Fruit fly (Drosophila melanogaster) whole organism, embryonic: ENCODE measurements around the gene rho-4.

ENCODE experiments used
- Abd-B ChIP-seq: fragments of 200-800 bp; sonication (Bioruptor generic); optimal IDR thresholded peaks from 2 replicates; lab custom pipeline; 2018; ENCODE audit warnings: missing biosample characterization, mild to moderate bottlenecking, missing genetic modification characterization, moderate library complexity
- Atf6 ChIP-seq: fragments of 200-800 bp; sonication (Bioruptor generic); IDR thresholded peaks from 2 replicates; pipeline ENCODE4 v1.3.6; 2022; ENCODE audit warnings: missing biosample characterization, missing genetic modification characterization
- Awh ChIP-seq: fragments of 200-800 bp; sonication (Bioruptor generic); IDR thresholded peaks from 2 replicates; pipeline ENCODE4, ENCODE4 v1.3.6; 2022; ENCODE audit warnings: missing biosample characterization, missing genetic modification characterization
- B-H2 ChIP-seq: fragments of 200-800 bp; sonication (Bioruptor generic); optimal IDR thresholded peaks from 2 replicates; lab custom pipeline; 2018; ENCODE audit warnings: missing biosample characterization, mild to moderate bottlenecking, missing genetic modification characterization
- BEAF-32 ChIP-seq: fragments of 200-800 bp; sonication (Bioruptor generic); optimal IDR thresholded peaks from 3 replicates; lab custom pipeline; 2017; ENCODE audit warnings: missing biosample characterization, missing genetic modification characterization, mild to moderate bottlenecking, moderate library complexity, missing genetic modification reagents
- Bgb ChIP-seq: fragments of 200-800 bp; sonication (Bioruptor generic); IDR thresholded peaks from 2 replicates; pipeline ENCODE4 v1.3.6; 2022; ENCODE audit warnings: missing biosample characterization, missing genetic modification characterization; ENCODE audit not compliant: partially characterized antibody
- CG10979 ChIP-seq: fragments of 200-800 bp; sonication (Bioruptor generic); optimal IDR thresholded peaks from 2 replicates; lab custom pipeline; 2018; ENCODE audit warnings: missing biosample characterization, mild to moderate bottlenecking, missing genetic modification characterization, moderate library complexity
- CG12155 ChIP-seq: fragments of 200-800 bp; sonication (Bioruptor generic); optimal IDR thresholded peaks from 3 replicates; lab custom pipeline; 2016; ENCODE audit warnings: missing biosample characterization, missing genetic modification characterization
- CG12299 ChIP-seq: fragments of 200-800 bp; sonication (Bioruptor generic); optimal IDR thresholded peaks from 2 replicates; lab custom pipeline; 2018; ENCODE audit warnings: missing biosample characterization, mild to moderate bottlenecking, missing genetic modification characterization
- CG15073 ChIP-seq: fragments of 200-800 bp; sonication (Bioruptor generic); optimal IDR thresholded peaks from 2 replicates; lab custom pipeline; 2016; ENCODE audit warnings: missing biosample characterization, missing genetic modification characterization
- CG1603 ChIP-seq: fragments of 200-800 bp; sonication (Bioruptor generic); optimal IDR thresholded peaks from 2 replicates; lab custom pipeline; 2019; ENCODE audit warnings: missing biosample characterization, mild to moderate bottlenecking, missing genetic modification characterization, moderate library complexity
- CG1647 ChIP-seq: fragments of 200-800 bp; sonication (Bioruptor generic); optimal IDR thresholded peaks from 3 replicates; lab custom pipeline; 2016; ENCODE audit warnings: missing biosample characterization, missing genetic modification characterization
- CG17328 ChIP-seq: fragments of 200-800 bp; sonication (Bioruptor generic); IDR thresholded peaks from 2 replicates; pipeline ENCODE4 v1.3.6; 2022; ENCODE audit warnings: missing biosample characterization, missing genetic modification characterization
- CG17359 ChIP-seq: fragments of 200-800 bp; sonication (Bioruptor generic); optimal IDR thresholded peaks from 3 replicates; lab custom pipeline; 2018; ENCODE audit warnings: missing biosample characterization, mild to moderate bottlenecking, missing genetic modification characterization, moderate library complexity
- CG2116 ChIP-seq: fragments of 200-800 bp; sonication (Bioruptor generic); optimal IDR thresholded peaks from 3 replicates; lab custom pipeline; 2018; ENCODE audit warnings: missing biosample characterization, mild to moderate bottlenecking, missing genetic modification characterization
- CG2678 ChIP-seq: fragments of 200-800 bp; sonication (Bioruptor generic); optimal IDR thresholded peaks from 3 replicates; lab custom pipeline; 2019; ENCODE audit warnings: missing biosample characterization, mild to moderate bottlenecking, missing genetic modification characterization, moderate library complexity
- CG2875 ChIP-seq: fragments of 200-800 bp; sonication (Bioruptor generic); optimal IDR thresholded peaks from 2 replicates; lab custom pipeline; 2017; ENCODE audit warnings: missing biosample characterization, mild to moderate bottlenecking, missing genetic modification characterization, missing genetic modification reagents
- CG30020 ChIP-seq: fragments of 200-800 bp; optimal IDR thresholded peaks from 2 replicates; lab custom pipeline; 2019; ENCODE audit warnings: missing biosample characterization, mild to moderate bottlenecking, missing genetic modification characterization, moderate library complexity
- CG30431 ChIP-seq: fragments of 200-800 bp; sonication (Bioruptor generic); optimal IDR thresholded peaks from 2 replicates; lab custom pipeline; 2017; ENCODE audit warnings: missing biosample characterization, missing genetic modification characterization
- CG33213 ChIP-seq: fragments of 200-800 bp; sonication (Bioruptor generic); optimal IDR thresholded peaks from 3 replicates; lab custom pipeline; 2016; ENCODE audit warnings: missing biosample characterization, missing genetic modification characterization
- CG34422 ChIP-seq: fragments of 200-800 bp; sonication (Bioruptor generic); IDR thresholded peaks from 3 replicates; pipeline ENCODE4 v1.3.6; 2022; ENCODE audit warnings: missing biosample characterization, missing genetic modification characterization
- CG3995 ChIP-seq: fragments of 200-800 bp; sonication (Bioruptor generic); optimal IDR thresholded peaks from 3 replicates; lab custom pipeline; 2016; ENCODE audit warnings: missing biosample characterization, missing genetic modification characterization
- CG43689 ChIP-seq: fragments of 200-800 bp; sonication (Bioruptor generic); IDR thresholded peaks from 2 replicates; pipeline ENCODE4 v1.3.6; 2022; ENCODE audit warnings: missing biosample characterization, missing genetic modification characterization
- CG6813 ChIP-seq: fragments of 200-800 bp; sonication (Bioruptor generic); optimal IDR thresholded peaks from 2 replicates; lab custom pipeline; 2017; ENCODE audit warnings: missing biosample characterization, missing genetic modification characterization, mild to moderate bottlenecking, moderate library complexity, missing genetic modification reagents
- CG9609 ChIP-seq: fragments of 200-800 bp; sonication (Bioruptor generic); optimal IDR thresholded peaks from 3 replicates; lab custom pipeline; 2016; ENCODE audit warnings: missing biosample characterization, missing genetic modification characterization
- CrebB ChIP-seq: fragments of 200-800 bp; sonication (Bioruptor generic); optimal IDR thresholded peaks from 3 replicates; lab custom pipeline; 2018; ENCODE audit warnings: missing biosample characterization, mild to moderate bottlenecking, missing genetic modification characterization
- D19B ChIP-seq: fragments of 200-800 bp; sonication (Bioruptor generic); optimal IDR thresholded peaks from 2 replicates; lab custom pipeline; 2017; ENCODE audit warnings: missing biosample characterization, mild to moderate bottlenecking, missing genetic modification characterization
- Elba2 ChIP-seq: fragments of 200-800 bp; sonication (Bioruptor generic); optimal IDR thresholded peaks from 3 replicates; lab custom pipeline; 2016; ENCODE audit warnings: missing biosample characterization, missing genetic modification characterization
- H2.0 ChIP-seq: fragments of 200-800 bp; sonication (Bioruptor generic); IDR thresholded peaks from 2 replicates; pipeline ENCODE4 v1.3.6; 2022; ENCODE audit warnings: missing biosample characterization, missing genetic modification characterization
- Hmx ChIP-seq: fragments of 200-800 bp; sonication (Bioruptor generic); optimal IDR thresholded peaks from 2 replicates; lab custom pipeline; 2016; ENCODE audit warnings: missing biosample characterization, missing genetic modification characterization
- Hsf ChIP-seq: fragments of 200-800 bp; sonication (Bioruptor generic); optimal IDR thresholded peaks from 3 replicates; lab custom pipeline; 2016; ENCODE audit warnings: missing biosample characterization, missing genetic modification characterization
- Max ChIP-seq: fragments of 200-800 bp; sonication (Bioruptor generic); optimal IDR thresholded peaks from 2 replicates; lab custom pipeline; 2016; ENCODE audit warnings: missing biosample characterization, mild to moderate bottlenecking, missing genetic modification characterization
- Optix ChIP-seq: fragments of 200-800 bp; sonication (Bioruptor generic); IDR thresholded peaks from 3 replicates; pipeline ENCODE4 v1.3.6; 2022; ENCODE audit warnings: missing biosample characterization, missing genetic modification characterization
- Ravus ChIP-seq: fragments of 200-800 bp; sonication (Bioruptor generic); IDR thresholded peaks from 2 replicates; pipeline ENCODE4 v1.3.6; 2022; ENCODE audit warnings: missing biosample characterization, missing genetic modification characterization
- Rfx ChIP-seq: fragments of 200-800 bp; sonication (Bioruptor generic); IDR thresholded peaks from 2 replicates; pipeline ENCODE4 v1.3.6; 2022; ENCODE audit warnings: missing biosample characterization, missing genetic modification characterization
- Scr ChIP-seq: fragments of 200-800 bp; sonication (Bioruptor generic); IDR thresholded peaks from 2 replicates; pipeline ENCODE4 v1.3.6; 2022; ENCODE audit warnings: missing biosample characterization, missing genetic modification characterization; ENCODE audit not compliant: partially characterized antibody
- Stat92E ChIP-seq, 3 experiments: fragments of >200 bp in 2 of 3; fragments of 200-800 bp in 1 of 3; sonication (Bioruptor generic) in 1 of 3; optimal IDR thresholded peaks; 2 replicates each; lab custom pipeline; 2017 to 2019; ENCODE audit warnings: missing biosample characterization in 3 of 3, missing genetic modification characterization in 3 of 3, mild to moderate bottlenecking in 1 of 3, moderate library complexity in 1 of 3
- Xbp1 ChIP-seq: fragments of 200-800 bp; sonication (Bioruptor generic); optimal IDR thresholded peaks from 3 replicates; lab custom pipeline; 2016; ENCODE audit warnings: missing biosample characterization, mild to moderate bottlenecking, missing genetic modification characterization
- Xrp1 ChIP-seq: fragments of 200-800 bp; sonication (Bioruptor generic); IDR thresholded peaks from 2 replicates; pipeline ENCODE4 v1.3.6; 2022; ENCODE audit warnings: missing biosample characterization, missing genetic modification characterization
- ara ChIP-seq: fragments of 200-800 bp; sonication (Bioruptor generic); IDR thresholded peaks from 2 replicates; pipeline ENCODE4 v1.3.6; 2022; ENCODE audit warnings: missing biosample characterization, missing genetic modification characterization
- bbx ChIP-seq: fragments of 200-800 bp; sonication (Bioruptor generic); IDR thresholded peaks from 2 replicates; pipeline ENCODE4 v1.3.6; 2022; ENCODE audit warnings: missing biosample characterization, missing genetic modification characterization; ENCODE audit not compliant: partially characterized antibody
- eve ChIP-seq, 2 experiments: fragments of >200 bp; optimal IDR thresholded peaks; 2 replicates each; lab custom pipeline; 2017; ENCODE audit warnings: missing biosample characterization in 2 of 2, missing genetic modification characterization in 2 of 2
- h ChIP-seq: fragments of >200 bp; optimal IDR thresholded peaks from 2 replicates; lab custom pipeline; 2017
- maf-S ChIP-seq: fragments of 200-800 bp; sonication (Bioruptor generic); optimal IDR thresholded peaks from 2 replicates; lab custom pipeline; 2016; ENCODE audit warnings: missing biosample characterization, missing genetic modification characterization
- pros ChIP-seq: fragments of 200-800 bp; sonication (Bioruptor generic); optimal IDR thresholded peaks from 3 replicates; lab custom pipeline; 2019; ENCODE audit warnings: missing biosample characterization, mild to moderate bottlenecking, missing genetic modification characterization, moderate library complexity
- psq ChIP-seq: fragments of 200-800 bp; sonication (Bioruptor generic); optimal IDR thresholded peaks from 2 replicates; lab custom pipeline; 2017; ENCODE audit warnings: missing biosample characterization, missing genetic modification characterization
- stwl ChIP-seq: fragments of 200-800 bp; sonication (Bioruptor generic); optimal IDR thresholded peaks from 3 replicates; lab custom pipeline; 2018; ENCODE audit warnings: missing biosample characterization, mild to moderate bottlenecking, missing genetic modification characterization, moderate library complexity
- tin ChIP-seq: fragments of 200-800 bp; sonication (Bioruptor generic); optimal IDR thresholded peaks from 3 replicates; lab custom pipeline; 2016; ENCODE audit warnings: missing biosample characterization, missing genetic modification characterization
- wdn ChIP-seq: fragments of 200-800 bp; sonication (Bioruptor generic); IDR thresholded peaks from 2 replicates; pipeline ENCODE4 v1.3.6; 2022; ENCODE audit warnings: missing biosample characterization, missing genetic modification characterization

The rho-4 gene

DNA sequence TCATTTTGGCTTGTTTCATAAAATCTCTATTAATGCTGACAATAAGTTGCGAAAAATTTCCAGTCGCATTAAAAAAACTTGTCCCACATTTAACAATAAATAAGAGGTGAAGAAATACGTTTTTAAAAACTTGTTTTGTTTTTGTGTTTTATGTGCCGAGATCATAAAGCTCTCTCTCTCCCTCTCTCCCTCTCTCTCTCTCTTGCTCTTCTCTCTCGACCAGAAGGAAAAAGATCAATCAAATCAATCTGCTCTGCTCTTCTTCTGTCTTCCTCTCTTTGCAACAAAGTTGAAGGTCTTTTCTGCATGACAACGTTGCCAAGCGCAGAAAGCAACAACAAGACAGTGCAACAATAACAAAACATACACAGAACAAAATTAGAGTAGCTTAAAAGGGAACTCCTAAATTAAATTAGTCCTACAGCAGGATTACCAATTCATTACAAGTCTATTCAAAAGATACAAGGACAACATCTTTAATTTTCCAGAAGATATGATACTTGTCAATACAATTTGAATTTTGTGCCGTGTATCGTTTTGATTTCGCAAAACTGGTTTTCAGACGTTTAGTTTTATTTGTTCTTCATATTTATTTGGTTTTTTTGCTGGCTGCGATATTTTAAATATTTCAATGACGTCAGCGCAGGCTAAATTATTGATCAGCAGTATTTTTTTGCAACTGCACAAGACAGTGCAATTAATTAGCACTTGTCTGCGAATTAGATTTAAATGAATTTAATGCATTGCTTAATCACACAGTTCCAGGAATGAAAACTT, 23.2 kb downstream of the rho-4 start (continued):
- TF ChIP-seq CG17359 (tag; lab: Kevin White, UChicago), result peak; percentile 72
- TF ChIP-seq CG2116 (GFP tag; lab: Kevin White, UChicago), result peak; percentile 42
- no peak for TF ChIP-seq CG6813
- peak in 1 of 2 experiments; percentile 77 for TF ChIP-seq eve (GFP tag; optimal IDR thresholded peaks at IDR 0.05; lab: Kevin White, UChicago)
- no peak for TF ChIP-seq Scr (GFP tag; lab: Robert Waterston, UW)
- TF ChIP-seq bbx (GFP tag; lab: Robert Waterston, UW), result no peak
- TF ChIP-seq Rfx (GFP tag; lab: Robert Waterston, UW), result peak; percentile 87
- peak; percentile 35; the same call in 1 of the 2 replicates for TF ChIP-seq ara
- TF ChIP-seq Stat92E (GFP tag; optimal IDR thresholded peaks at IDR 0.05; lab: Kevin White, UChicago), result no peak
- no peak for TF ChIP-seq Hmx
- TF ChIP-seq CG2678 (tag; lab: Kevin White, UChicago), result peak; percentile 80
- no peak for TF ChIP-seq pros (GFP tag; lab: Kevin White, UChicago)
- TF ChIP-seq CrebB, result peak; percentile 50
- TF ChIP-seq Awh (GFP tag; lab: Robert Waterston, UW), result peak; percentile 84
- no peak for TF ChIP-seq BEAF-32 (GFP tag; lab: Kevin White, UChicago)
- TF ChIP-seq CG9609 (GFP tag; lab: Kevin White, UChicago), result peak; percentile 67
- no peak for TF ChIP-seq stwl (tag; lab: Kevin White, UChicago)
- peak; percentile 74 for TF ChIP-seq Xrp1 (GFP tag; lab: Robert Waterston, UW)
- no peak for TF ChIP-seq Elba2 (GFP tag; lab: Kevin White, UChicago)
- peak; percentile 76 for TF ChIP-seq H2.0 (GFP tag; lab: Robert Waterston, UW)
- TF ChIP-seq Abd-B (GFP tag; lab: Kevin White, UChicago), result peak; percentile 52
- TF ChIP-seq CG2875 (GFP tag; lab: Kevin White, UChicago), result no peak
- TF ChIP-seq CG1603 (tag; lab: Kevin White, UChicago), result peak; percentile 70
- TF ChIP-seq CG30020 (tag; lab: Kevin White, UChicago), result no peak
- TF ChIP-seq CG33213 (GFP tag; lab: Kevin White, UChicago), result peak; percentile 48
- TF ChIP-seq CG17328, result peak; percentile 73
- peak; percentile 42; the same call in 1 of the 2 replicates for TF ChIP-seq wdn (GFP tag; lab: Robert Waterston, UW)
- no peak for TF ChIP-seq CG15073 (GFP tag; lab: Kevin White, UChicago)
- peak; percentile 59; the same call in 1 of the 2 replicates for TF ChIP-seq CG43689 (GFP tag; lab: Robert Waterston, UW)
- TF ChIP-seq CG30431 (GFP tag; lab: Kevin White, UChicago), result no peak
- peak; percentile 48 for TF ChIP-seq CG1647 (GFP tag; lab: Kevin White, UChicago)
- TF ChIP-seq CG10979 (tag; lab: Kevin White, UChicago), result peak; percentile 32
- peak; percentile 3 for TF ChIP-seq B-H2
- peak; percentile 88 for TF ChIP-seq CG34422 (GFP tag; lab: Robert Waterston, UW)
- peak; percentile 81 for TF ChIP-seq Xbp1
- TF ChIP-seq psq (GFP tag; lab: Kevin White, UChicago), result no peak
- TF ChIP-seq h, result no peak
- no peak; the same call in 1 of the 2 replicates for TF ChIP-seq Ravus (GFP tag; lab: Robert Waterston, UW)
- peak; percentile 83 for TF ChIP-seq Atf6 (GFP tag; lab: Robert Waterston, UW)
- peak; percentile 68 for TF ChIP-seq tin (GFP tag; lab: Kevin White, UChicago)
- no peak for TF ChIP-seq Bgb (GFP tag; lab: Robert Waterston, UW)
- TF ChIP-seq maf-S (GFP tag; lab: Kevin White, UChicago), result peak; percentile 63
- TF ChIP-seq Optix (GFP tag; lab: Robert Waterston, UW), result no peak
- no peak for TF ChIP-seq CG3995 (GFP tag; lab: Kevin White, UChicago)
- TF ChIP-seq CG12299 (tag; lab: Kevin White, UChicago), result peak; percentile 45
- TF ChIP-seq CG12155, result peak; percentile 65
- TF ChIP-seq Hsf (GFP tag; lab: Kevin White, UChicago), result peak; percentile 75
- peak; percentile 2 for TF ChIP-seq D19B (GFP tag; lab: Kevin White, UChicago)
- no peak for TF ChIP-seq Max
